Fruit fly (Drosophila melanogaster) whole organism, prepupa: ENCODE data around the gene CG13392.
A peak's percentile ranks its signal among the peaks of the same experiment; 100 is the strongest.

Source experiments
- Blimp-1 ChIP-seq: fragments of 200-800 bp; sonication (Bioruptor generic); optimal IDR thresholded peaks from 3 replicates; lab custom pipeline; 2017; ENCODE audit warnings: missing biosample characterization, missing genetic modification characterization, mild to moderate bottlenecking, moderate library complexity, missing genetic modification reagents
- CG10631 ChIP-seq: fragments of 200-800 bp; sonication (Bioruptor generic); optimal IDR thresholded peaks from 2 replicates; lab custom pipeline; 2016; ENCODE audit warnings: missing biosample characterization, missing genetic modification characterization
- CG10669 ChIP-seq: fragments of 200-800 bp; sonication (Bioruptor generic); optimal IDR thresholded peaks from 3 replicates; lab custom pipeline; 2018; ENCODE audit warnings: missing biosample characterization, mild to moderate bottlenecking, missing genetic modification characterization, moderate library complexity
- CG11294 ChIP-seq: fragments of 200-800 bp; sonication (Bioruptor generic); IDR thresholded peaks from 2 replicates; pipeline ENCODE4 v1.3.6; 2022; ENCODE audit warnings: missing biosample characterization, missing genetic modification characterization
- CG11762 ChIP-seq: fragments of 200-800 bp; sonication (Bioruptor generic); optimal IDR thresholded peaks from 3 replicates; lab custom pipeline; 2016; ENCODE audit warnings: missing biosample characterization, missing genetic modification characterization; ENCODE audit not compliant: insufficient read depth
- CG11902 ChIP-seq: fragments of 200-800 bp; sonication (Bioruptor generic); optimal IDR thresholded peaks from 3 replicates; lab custom pipeline; 2016; ENCODE audit warnings: missing biosample characterization, missing genetic modification characterization
- CG1621 ChIP-seq: fragments of 200-800 bp; sonication (Bioruptor generic); optimal IDR thresholded peaks from 3 replicates; lab custom pipeline; 2018; ENCODE audit warnings: missing biosample characterization, mild to moderate bottlenecking, missing genetic modification characterization
- CG3032 ChIP-seq: fragments of 200-800 bp; optimal IDR thresholded peaks from 2 replicates; lab custom pipeline; 2019; ENCODE audit warnings: missing biosample characterization, mild to moderate bottlenecking, missing genetic modification characterization, moderate library complexity
- CG31627 ChIP-seq: fragments of 200-800 bp; sonication (Bioruptor generic); optimal IDR thresholded peaks from 3 replicates; lab custom pipeline; 2016; ENCODE audit warnings: missing biosample characterization, missing genetic modification characterization
- CG32006 ChIP-seq: fragments of 200-800 bp; sonication (Bioruptor generic); optimal IDR thresholded peaks from 3 replicates; lab custom pipeline; 2017; ENCODE audit warnings: missing biosample characterization, mild to moderate bottlenecking, missing genetic modification characterization
- CG3919 ChIP-seq: fragments of 200-800 bp; sonication (Bioruptor generic); optimal IDR thresholded peaks from 3 replicates; lab custom pipeline; 2016; ENCODE audit warnings: missing biosample characterization, missing genetic modification characterization
- CG4318 ChIP-seq: fragments of 200-800 bp; sonication (Bioruptor generic); optimal IDR thresholded peaks from 3 replicates; lab custom pipeline; 2017; ENCODE audit warnings: missing biosample characterization, mild to moderate bottlenecking, missing genetic modification characterization
- CG6163 ChIP-seq: fragments of 200-800 bp; sonication (Bioruptor generic); IDR thresholded peaks from 3 replicates; pipeline ENCODE4 v1.3.6; 2022; ENCODE audit warnings: missing biosample characterization, missing genetic modification characterization
- CG6276 ChIP-seq: fragments of 200-800 bp; sonication (Bioruptor generic); optimal IDR thresholded peaks from 2 replicates; lab custom pipeline; 2017; ENCODE audit warnings: missing biosample characterization, mild to moderate bottlenecking, missing genetic modification characterization
- CG6792 ChIP-seq: fragments of 200-800 bp; sonication (Bioruptor generic); optimal IDR thresholded peaks from 3 replicates; lab custom pipeline; 2016; ENCODE audit warnings: missing biosample characterization, missing genetic modification characterization
- CG6854 ChIP-seq: fragments of 200-800 bp; sonication (Bioruptor generic); optimal IDR thresholded peaks from 2 replicates; lab custom pipeline; 2017; ENCODE audit warnings: missing biosample characterization, mild to moderate bottlenecking, missing genetic modification characterization
- CG7368 ChIP-seq: fragments of 200-800 bp; sonication (Bioruptor generic); optimal IDR thresholded peaks from 3 replicates; lab custom pipeline; 2016; ENCODE audit warnings: missing biosample characterization, missing genetic modification characterization
- CG8119 ChIP-seq: fragments of 200-800 bp; sonication (Bioruptor generic); IDR thresholded peaks from 3 replicates; pipeline ENCODE4 v1.3.6; 2022; ENCODE audit warnings: missing biosample characterization, missing genetic modification characterization
- CG8319 ChIP-seq: fragments of 200-800 bp; sonication (Bioruptor generic); optimal IDR thresholded peaks from 3 replicates; lab custom pipeline; 2016; ENCODE audit warnings: missing biosample characterization, missing genetic modification characterization
- CG8632 ChIP-seq: fragments of 200-800 bp; sonication (Bioruptor generic); optimal IDR thresholded peaks from 3 replicates; lab custom pipeline; 2016; ENCODE audit warnings: missing biosample characterization, missing genetic modification characterization
- Eip75B ChIP-seq: fragments of 200-800 bp; sonication (Bioruptor generic); optimal IDR thresholded peaks from 3 replicates; lab custom pipeline; 2016; ENCODE audit warnings: missing biosample characterization, missing genetic modification characterization
- Ets21C ChIP-seq: fragments of 200-800 bp; sonication (Bioruptor generic); optimal IDR thresholded peaks from 3 replicates; lab custom pipeline; 2016; ENCODE audit warnings: missing biosample characterization, missing genetic modification characterization
- Ets96B ChIP-seq: fragments of 200-800 bp; optimal IDR thresholded peaks from 2 replicates; lab custom pipeline; 2019; ENCODE audit warnings: missing biosample characterization, mild to moderate bottlenecking, missing genetic modification characterization, moderate library complexity
- Hr38 ChIP-seq: sonication (Bioruptor generic); optimal IDR thresholded peaks from 2 replicates; lab custom pipeline; 2016; ENCODE audit warnings: missing biosample characterization, missing genetic modification characterization
- Hr39 ChIP-seq: fragments of 200-800 bp; sonication (Bioruptor generic); optimal IDR thresholded peaks from 2 replicates; lab custom pipeline; 2016; ENCODE audit warnings: missing biosample characterization, missing genetic modification characterization
- Lpt ChIP-seq: fragments of 200-800 bp; sonication (Bioruptor generic); optimal IDR thresholded peaks from 3 replicates; lab custom pipeline; 2016; ENCODE audit warnings: missing biosample characterization, missing genetic modification characterization
- Met ChIP-seq: fragments of 200-800 bp; sonication (Bioruptor generic); optimal IDR thresholded peaks from 3 replicates; lab custom pipeline; 2016; ENCODE audit warnings: missing biosample characterization, missing genetic modification characterization
- Smox ChIP-seq: fragments of 200-800 bp; sonication (Bioruptor generic); optimal IDR thresholded peaks from 3 replicates; lab custom pipeline; 2016; ENCODE audit warnings: missing biosample characterization, missing genetic modification characterization
- Sox102F ChIP-seq: fragments of 200-800 bp; sonication (Bioruptor generic); optimal IDR thresholded peaks from 2 replicates; lab custom pipeline; 2016; ENCODE audit warnings: missing biosample characterization, mild to moderate bottlenecking, missing genetic modification characterization
- achi ChIP-seq: fragments of 200-800 bp; sonication (Bioruptor generic); optimal IDR thresholded peaks from 3 replicates; lab custom pipeline; 2016; ENCODE audit warnings: missing biosample characterization, missing genetic modification characterization
- acj6 ChIP-seq: fragments of 200-800 bp; sonication (Bioruptor generic); optimal IDR thresholded peaks from 3 replicates; lab custom pipeline; 2016; ENCODE audit warnings: missing biosample characterization, missing genetic modification characterization
- cyc ChIP-seq: fragments of 200-800 bp; sonication (Bioruptor generic); optimal IDR thresholded peaks from 3 replicates; lab custom pipeline; 2016; ENCODE audit warnings: missing biosample characterization, missing genetic modification characterization
- dac ChIP-seq: fragments of 200-800 bp; sonication (Bioruptor generic); optimal IDR thresholded peaks from 2 replicates; lab custom pipeline; 2017; ENCODE audit warnings: missing biosample characterization, mild to moderate bottlenecking, missing genetic modification characterization
- dsx ChIP-seq: fragments of 200-800 bp; optimal IDR thresholded peaks from 3 replicates; lab custom pipeline; 2019; ENCODE audit warnings: missing biosample characterization, mild to moderate bottlenecking, missing genetic modification characterization, moderate library complexity; ENCODE audit not compliant: poor library complexity, severe bottlenecking
- eg ChIP-seq: fragments of 200-800 bp; sonication (Bioruptor generic); IDR thresholded peaks from 3 replicates; pipeline ENCODE4 v1.3.6; 2022; ENCODE audit warnings: missing biosample characterization, missing genetic modification characterization
- esn ChIP-seq: fragments of 200-800 bp; sonication (Bioruptor generic); optimal IDR thresholded peaks from 2 replicates; lab custom pipeline; 2016; ENCODE audit warnings: missing biosample characterization, mild to moderate bottlenecking, missing genetic modification characterization, moderate library complexity
- fd59A ChIP-seq: fragments of 200-800 bp; sonication (Bioruptor generic); optimal IDR thresholded peaks from 2 replicates; lab custom pipeline; 2017; ENCODE audit warnings: missing biosample characterization, mild to moderate bottlenecking, missing genetic modification characterization, missing genetic modification reagents
- fkh ChIP-seq: fragments of 200-800 bp; sonication (Bioruptor generic); optimal IDR thresholded peaks from 3 replicates; lab custom pipeline; 2017; ENCODE audit warnings: missing biosample characterization, mild to moderate bottlenecking, missing genetic modification characterization, moderate library complexity
- lz ChIP-seq: fragments of 200-800 bp; sonication (Bioruptor generic); optimal IDR thresholded peaks from 3 replicates; lab custom pipeline; 2016; ENCODE audit warnings: missing biosample characterization, missing genetic modification characterization
- net ChIP-seq: fragments of 200-800 bp; sonication (Bioruptor generic); optimal IDR thresholded peaks from 3 replicates; lab custom pipeline; 2016; ENCODE audit warnings: missing biosample characterization, missing genetic modification characterization
- pdm3 ChIP-seq: fragments of 200-800 bp; sonication (Bioruptor generic); optimal IDR thresholded peaks from 3 replicates; lab custom pipeline; 2016; ENCODE audit warnings: missing biosample characterization, missing genetic modification characterization
- salr ChIP-seq, 2 experiments: fragments of 200-800 bp; sonication (Bioruptor generic); optimal IDR thresholded peaks; 3 replicates each; lab custom pipeline; 2016 to 2018; ENCODE audit warnings: missing biosample characterization in 2 of 2, missing genetic modification characterization in 2 of 2, mild to moderate bottlenecking in 1 of 2
- spab ChIP-seq: fragments of 200-800 bp; sonication (Bioruptor generic); optimal IDR thresholded peaks from 2 replicates; lab custom pipeline; 2017; ENCODE audit warnings: missing biosample characterization, mild to moderate bottlenecking, missing genetic modification characterization, missing genetic modification reagents
- ss ChIP-seq, 2 experiments: fragments of 200-800 bp; sonication (Bioruptor generic); optimal IDR thresholded peaks; 2 replicates in 1 of 2; 3 replicates in 1 of 2; lab custom pipeline; 2017 to 2018; ENCODE audit warnings: mild to moderate bottlenecking in 2 of 2, missing biosample characterization in 2 of 2, missing genetic modification characterization in 2 of 2, moderate library complexity in 1 of 2
- svp ChIP-seq: fragments of 200-800 bp; sonication (Bioruptor generic); peaks from one replicate; lab custom pipeline; 2016; ENCODE audit warnings: missing biosample characterization, missing genetic modification characterization
- topi ChIP-seq: fragments of 200-800 bp; sonication (Bioruptor generic); optimal IDR thresholded peaks from 3 replicates; lab custom pipeline; 2016; ENCODE audit warnings: missing biosample characterization, missing genetic modification characterization

Gene CG13392

DNA sequence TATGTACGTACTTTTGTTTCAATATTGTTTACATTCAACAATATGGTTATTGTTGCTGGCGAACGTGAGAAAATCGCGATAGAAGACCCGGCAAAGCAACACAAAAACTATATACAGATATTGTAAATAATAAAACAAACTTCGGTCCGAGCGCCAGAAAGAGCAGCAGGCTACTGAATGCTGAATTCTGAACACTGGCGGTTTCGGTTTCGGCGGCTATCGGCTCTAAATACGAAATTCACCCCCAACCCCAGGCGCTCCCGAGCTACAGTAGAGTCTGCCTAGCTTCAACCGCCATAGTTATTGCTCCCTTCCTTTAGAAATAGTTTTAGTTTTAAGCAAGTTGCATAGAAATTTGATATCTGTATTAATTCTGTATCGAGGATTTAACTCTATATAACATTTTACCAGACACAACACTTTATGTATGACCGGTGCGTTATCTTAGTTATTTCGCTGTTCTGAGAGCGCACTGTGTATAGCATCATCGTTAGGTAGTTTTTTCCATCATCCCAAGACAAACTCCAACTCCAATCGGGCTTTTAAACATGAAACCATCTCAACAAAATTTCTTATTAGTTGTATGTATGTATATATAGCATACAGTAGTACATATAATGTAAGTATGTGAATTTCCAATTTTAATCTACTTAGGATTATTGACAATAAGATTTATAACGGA is 20.2 kb downstream of the CG13392 start, which contains the start of gene CG7627 (continued):
- peak; percentile 58 for TF ChIP-seq CG10669 (GFP tag; lab: Kevin White, UChicago)
- peak; percentile 46 for TF ChIP-seq fd59A (GFP tag; lab: Kevin White, UChicago)
- TF ChIP-seq Lpt (GFP tag; lab: Kevin White, UChicago), result peak; percentile 16
- TF ChIP-seq ss (GFP tag; optimal IDR thresholded peaks at IDR 0.05; lab: Kevin White, UChicago), result peak; percentile 16 to 41
- TF ChIP-seq Smox, result peak; percentile 68
- TF ChIP-seq cyc (GFP tag; lab: Kevin White, UChicago), result peak; percentile 75
- no peak for TF ChIP-seq CG4318 (GFP tag; lab: Kevin White, UChicago)
- TF ChIP-seq CG8632, result peak; percentile 7
- TF ChIP-seq CG11902, result peak; percentile 61
- TF ChIP-seq Hr38, result no peak
- peak; percentile 66 for TF ChIP-seq CG31627 (GFP tag; lab: Kevin White, UChicago)
- peak; percentile 78 for TF ChIP-seq Sox102F (GFP tag; lab: Kevin White, UChicago)

- peak; percentile 62 for TF ChIP-seq CG6792
- TF ChIP-seq Eip75B (GFP tag; lab: Kevin White, UChicago), result peak; percentile 62
- peak; percentile 85 for TF ChIP-seq svp (GFP tag; lab: Kevin White, UChicago)
- TF ChIP-seq CG32006 (GFP tag; lab: Kevin White, UChicago), result peak; percentile 73
- peak; percentile 68 for TF ChIP-seq Hr39
- peak; percentile 28 for TF ChIP-seq dsx (GFP tag; lab: Kevin White, UChicago)
- peak; percentile 39; the same call in 1 of the 3 replicates for TF ChIP-seq CG6163 (GFP tag; lab: Robert Waterston, UW)
- TF ChIP-seq eg (GFP tag; lab: Robert Waterston, UW), result peak; percentile 43; the same call in 2 of the 3 replicates
- peak; percentile 5 for TF ChIP-seq CG6854 (GFP tag; lab: Kevin White, UChicago)
- no peak for TF ChIP-seq CG11762
- TF ChIP-seq CG8632, result peak; percentile 47
- no peak for TF ChIP-seq pdm3 (GFP tag; lab: Kevin White, UChicago)
- peak; percentile 77 for TF ChIP-seq Met (GFP tag; lab: Kevin White, UChicago)
- no peak for TF ChIP-seq CG7368 (GFP tag; lab: Kevin White, UChicago)
- peak; percentile 47 for TF ChIP-seq net (GFP tag; lab: Kevin White, UChicago)
- peak; percentile 57 for TF ChIP-seq fd59A (GFP tag; lab: Kevin White, UChicago)
- TF ChIP-seq Ets21C (GFP tag; lab: Kevin White, UChicago), result peak; percentile 40
- no peak for TF ChIP-seq CG1621 (tag; lab: Kevin White, UChicago)
- peak; percentile 5 for TF ChIP-seq CG4318 (GFP tag; lab: Kevin White, UChicago)
- TF ChIP-seq spab (GFP tag; lab: Kevin White, UChicago), result peak; percentile 46
- TF ChIP-seq lz (GFP tag; lab: Kevin White, UChicago), result peak; percentile 46
- peak; percentile 27; the same call in 1 of the 2 replicates for TF ChIP-seq CG11294 (GFP tag; lab: Robert Waterston, UW)
- peak; percentile 69 for TF ChIP-seq CG31627 (GFP tag; lab: Kevin White, UChicago)
- TF ChIP-seq salr (GFP tag; optimal IDR thresholded peaks at IDR 0.05; lab: Kevin White, UChicago), result peak in 1 of 2 experiments; percentile 52
- TF ChIP-seq CG3032 (tag; lab: Kevin White, UChicago), result peak; percentile 56
- TF ChIP-seq achi (GFP tag; lab: Kevin White, UChicago), result peak; percentile 60
- peak; percentile 17 for TF ChIP-seq Ets96B (tag; lab: Kevin White, UChicago)
- peak; percentile 75 for TF ChIP-seq fkh (GFP tag; lab: Kevin White, UChicago)
- peak; percentile 75 for TF ChIP-seq esn (GFP tag; lab: Kevin White, UChicago)
- no peak for TF ChIP-seq dac (GFP tag; lab: Kevin White, UChicago)
- TF ChIP-seq Blimp-1 (GFP tag; lab: Kevin White, UChicago), result peak; percentile 41
- TF ChIP-seq CG8119 (GFP tag; lab: Robert Waterston, UW), result no peak; the same call in 1 of the 3 replicates
- TF ChIP-seq acj6 (GFP tag; lab: Kevin White, UChicago), result peak; percentile 67
- TF ChIP-seq CG8319 (GFP tag; lab: Kevin White, UChicago), result peak; percentile 27
- TF ChIP-seq topi (GFP tag; lab: Kevin White, UChicago), result peak; percentile 42
- TF ChIP-seq cyc (GFP tag; lab: Kevin White, UChicago), result peak; percentile 49
- TF ChIP-seq ss (GFP tag; optimal IDR thresholded peaks at IDR 0.05; lab: Kevin White, UChicago), result peak; percentile 30 to 62
- peak; percentile 32 for TF ChIP-seq CG10669 (GFP tag; lab: Kevin White, UChicago)
- TF ChIP-seq CG6276 (GFP tag; lab: Kevin White, UChicago), result peak; percentile 52
- peak; percentile 42 for TF ChIP-seq CG10631 (GFP tag; lab: Kevin White, UChicago)
- no peak for TF ChIP-seq CG3919 (GFP tag; lab: Kevin White, UChicago)
These were observed 21.2 kb downstream of the CG13392 start for dm6 chr2L:8361204-8361952.
